Fruit fly (Drosophila melanogaster) whole organism, embryonic: Measurements from ENCODE around the gene osp.

Experiments
- Abd-B ChIP-seq: fragments of 200-800 bp; sonication (Bioruptor generic); optimal IDR thresholded peaks from 2 replicates; lab custom pipeline; 2018; ENCODE audit warnings: missing biosample characterization, mild to moderate bottlenecking, missing genetic modification characterization, moderate library complexity
- C15 ChIP-seq: fragments of 200-800 bp; sonication (Bioruptor generic); IDR thresholded peaks from 3 replicates; pipeline ENCODE4 v1.3.6; 2022; ENCODE audit warnings: missing biosample characterization, missing genetic modification characterization
- CG10543 ChIP-seq: fragments of 200-800 bp; sonication (Bioruptor generic); optimal IDR thresholded peaks from 3 replicates; lab custom pipeline; 2017; ENCODE audit warnings: missing biosample characterization, mild to moderate bottlenecking, missing genetic modification characterization, moderate library complexity
- CG11560 ChIP-seq: fragments of 200-800 bp; sonication (Bioruptor generic); IDR thresholded peaks from 3 replicates; pipeline ENCODE4 v1.3.6; 2022; ENCODE audit warnings: missing biosample characterization, missing genetic modification characterization
- CG12155 ChIP-seq: fragments of 200-800 bp; sonication (Bioruptor generic); optimal IDR thresholded peaks from 3 replicates; lab custom pipeline; 2016; ENCODE audit warnings: missing biosample characterization, missing genetic modification characterization
- CG13894 ChIP-seq: fragments of 200-800 bp; sonication (Bioruptor generic); optimal IDR thresholded peaks from 3 replicates; lab custom pipeline; 2018; ENCODE audit warnings: missing biosample characterization, mild to moderate bottlenecking, missing genetic modification characterization, moderate library complexity
- CG14965 ChIP-seq: fragments of 200-800 bp; sonication (Bioruptor generic); optimal IDR thresholded peaks from 2 replicates; lab custom pipeline; 2016; ENCODE audit warnings: missing biosample characterization, missing genetic modification characterization, borderline replicate concordance
- CG1529 ChIP-seq: fragments of 200-800 bp; sonication (Bioruptor generic); optimal IDR thresholded peaks from 3 replicates; lab custom pipeline; 2018; ENCODE audit warnings: missing biosample characterization, missing genetic modification characterization
- CG15696 ChIP-seq: fragments of 200-800 bp; sonication (Bioruptor generic); optimal IDR thresholded peaks from 2 replicates; lab custom pipeline; 2019; ENCODE audit warnings: missing biosample characterization, mild to moderate bottlenecking, missing genetic modification characterization, moderate library complexity
- CG16815 ChIP-seq: fragments of 200-800 bp; sonication (Bioruptor generic); optimal IDR thresholded peaks from 3 replicates; lab custom pipeline; 2017; ENCODE audit warnings: missing biosample characterization, mild to moderate bottlenecking, missing genetic modification characterization
- CG17612 ChIP-seq: fragments of 200-800 bp; sonication (Bioruptor generic); IDR thresholded peaks from 2 replicates; pipeline ENCODE4 v1.3.6; 2022; ENCODE audit warnings: missing biosample characterization, missing genetic modification characterization
- CG17802 ChIP-seq: fragments of 200-800 bp; sonication (Bioruptor generic); optimal IDR thresholded peaks from 2 replicates; lab custom pipeline; 2018; ENCODE audit warnings: missing biosample characterization, mild to moderate bottlenecking, missing genetic modification characterization, moderate library complexity
- CG18262 ChIP-seq: fragments of 200-800 bp; optimal IDR thresholded peaks from 3 replicates; lab custom pipeline; 2019; ENCODE audit warnings: missing biosample characterization, mild to moderate bottlenecking, missing genetic modification characterization, moderate library complexity
- CG32767 ChIP-seq: fragments of 200-800 bp; sonication (Bioruptor generic); IDR thresholded peaks from 2 replicates; pipeline ENCODE4 v1.3.6; 2022; ENCODE audit warnings: missing biosample characterization, missing genetic modification characterization
- CG4707 ChIP-seq: fragments of 200-800 bp; sonication (Bioruptor generic); optimal IDR thresholded peaks from 2 replicates; lab custom pipeline; 2018; ENCODE audit warnings: missing biosample characterization, mild to moderate bottlenecking, missing genetic modification characterization, moderate library complexity
- CG4730 ChIP-seq: fragments of 200-800 bp; sonication (Bioruptor generic); IDR thresholded peaks from 2 replicates; pipeline ENCODE4 v1.3.6; 2022; ENCODE audit warnings: missing biosample characterization, missing genetic modification characterization
- CG6689 ChIP-seq: fragments of 200-800 bp; sonication (Bioruptor generic); IDR thresholded peaks from 2 replicates; pipeline ENCODE4 v1.3.6; 2022; ENCODE audit warnings: missing biosample characterization, missing genetic modification characterization
- CG8281 ChIP-seq: fragments of 200-800 bp; sonication (Bioruptor generic); optimal IDR thresholded peaks from 2 replicates; lab custom pipeline; 2018; ENCODE audit warnings: missing biosample characterization, mild to moderate bottlenecking, missing genetic modification characterization, moderate library complexity
- CG8924 ChIP-seq: fragments of 200-800 bp; optimal IDR thresholded peaks from 3 replicates; lab custom pipeline; 2019; ENCODE audit warnings: missing biosample characterization, mild to moderate bottlenecking, missing genetic modification characterization, moderate library complexity
- CoRest ChIP-seq: fragments of 200-800 bp; sonication (Bioruptor generic); optimal IDR thresholded peaks from 3 replicates; lab custom pipeline; 2018; ENCODE audit warnings: missing biosample characterization, mild to moderate bottlenecking, missing genetic modification characterization, moderate library complexity
- D ChIP-seq, 2 experiments: fragments of 200-800 bp in 1 of 2; fragments of >200 bp in 1 of 2; sonication (Bioruptor generic) in 1 of 2; optimal IDR thresholded peaks; 2 replicates in 1 of 2; 3 replicates in 1 of 2; lab custom pipeline; 2017; ENCODE audit warnings: mild to moderate bottlenecking in 1 of 2, missing biosample characterization in 1 of 2, missing genetic modification characterization in 1 of 2, missing genetic modification reagents in 1 of 2
- Dbx ChIP-seq: fragments of 200-800 bp; sonication (Bioruptor generic); IDR thresholded peaks from 3 replicates; pipeline ENCODE4 v1.3.6; 2022; ENCODE audit warnings: missing biosample characterization, missing genetic modification characterization
- Doc2 ChIP-seq: fragments of 200-800 bp; sonication (Bioruptor generic); IDR thresholded peaks from 2 replicates; pipeline ENCODE4 v1.3.6; 2022; ENCODE audit warnings: missing biosample characterization, missing genetic modification characterization
- GATAe ChIP-seq: fragments of 200-800 bp; sonication (Bioruptor generic); conservative IDR thresholded peaks from 2 replicates; pipeline ENCODE4 v1.3.6; 2022; ENCODE audit warnings: missing biosample characterization, missing genetic modification characterization
- HLH3B ChIP-seq: fragments of 200-800 bp; sonication (Bioruptor generic); IDR thresholded peaks from 2 replicates; pipeline ENCODE4 v1.3.6; 2022; ENCODE audit warnings: missing biosample characterization, missing genetic modification characterization
- HmgD ChIP-seq: fragments of 200-800 bp; sonication (Bioruptor generic); optimal IDR thresholded peaks from 3 replicates; lab custom pipeline; 2016; ENCODE audit warnings: missing biosample characterization, missing genetic modification characterization
- Mes4 ChIP-seq: fragments of 200-800 bp; sonication (Bioruptor generic); optimal IDR thresholded peaks from 2 replicates; lab custom pipeline; 2016; ENCODE audit warnings: missing biosample characterization, missing genetic modification characterization
- Optix ChIP-seq: fragments of 200-800 bp; sonication (Bioruptor generic); IDR thresholded peaks from 3 replicates; pipeline ENCODE4 v1.3.6; 2022; ENCODE audit warnings: missing biosample characterization, missing genetic modification characterization
- Sox102F ChIP-seq: fragments of 200-800 bp; sonication (Bioruptor generic); optimal IDR thresholded peaks from 2 replicates; lab custom pipeline; 2018; ENCODE audit warnings: missing biosample characterization, mild to moderate bottlenecking, missing genetic modification characterization, moderate library complexity
- Tbp ChIP-seq: fragments of >200 bp; optimal IDR thresholded peaks from 2 replicates; lab custom pipeline; 2018; ENCODE audit warnings: missing biosample characterization, missing genetic modification characterization
- ato ChIP-seq: fragments of 200-800 bp; sonication (Bioruptor generic); IDR thresholded peaks from 2 replicates; pipeline ENCODE4 v1.3.6; 2022; ENCODE audit warnings: missing biosample characterization, missing genetic modification characterization; ENCODE audit not compliant: partially characterized antibody
- br ChIP-seq: fragments of >200 bp; optimal IDR thresholded peaks from 2 replicates; lab custom pipeline; 2017
- cad ChIP-seq: fragments of >200 bp; optimal IDR thresholded peaks from 2 replicates; lab custom pipeline; 2017; ENCODE audit warnings: missing biosample characterization, missing genetic modification characterization
- cas ChIP-seq: fragments of 200-800 bp; sonication (Bioruptor generic); IDR thresholded peaks from 2 replicates; pipeline ENCODE4 v1.3.6; 2022; ENCODE audit warnings: missing biosample characterization, missing genetic modification characterization
- caup ChIP-seq: fragments of 200-800 bp; sonication (Bioruptor generic); optimal IDR thresholded peaks from 3 replicates; lab custom pipeline; 2017; ENCODE audit warnings: missing biosample characterization, mild to moderate bottlenecking, missing genetic modification characterization, moderate library complexity; ENCODE audit not compliant: severe bottlenecking
- dysf ChIP-seq: fragments of 200-800 bp; sonication (Bioruptor generic); IDR thresholded peaks from 3 replicates; pipeline ENCODE4 v1.3.6; 2022; ENCODE audit warnings: missing biosample characterization, missing genetic modification characterization
- eyg ChIP-seq: fragments of 200-800 bp; sonication (Bioruptor generic); optimal IDR thresholded peaks from 3 replicates; lab custom pipeline; 2016; ENCODE audit warnings: missing biosample characterization, missing genetic modification characterization
- fu2 ChIP-seq: fragments of 200-800 bp; sonication (Bioruptor generic); optimal IDR thresholded peaks from 2 replicates; lab custom pipeline; 2016; ENCODE audit warnings: missing biosample characterization, missing genetic modification characterization
- gsb ChIP-seq: fragments of 200-800 bp; sonication (Bioruptor generic); IDR thresholded peaks from 2 replicates; pipeline ENCODE4 v1.3.6; 2022; ENCODE audit warnings: missing biosample characterization, missing genetic modification characterization
- gsb-n ChIP-seq: fragments of 200-800 bp; sonication (Bioruptor generic); optimal IDR thresholded peaks from 3 replicates; lab custom pipeline; 2018; ENCODE audit warnings: missing biosample characterization, mild to moderate bottlenecking, missing genetic modification characterization
- hkb ChIP-seq, 2 experiments: fragments of 200-800 bp in 1 of 2; fragments of >200 bp in 1 of 2; sonication (Bioruptor generic) in 1 of 2; IDR thresholded peaks in 1 of 2; optimal IDR thresholded peaks in 1 of 2; 2 replicates each; pipeline versions ENCODE4 v1.3.6 to Lab custom; 2017 to 2022; ENCODE audit warnings: missing biosample characterization in 1 of 2, missing genetic modification characterization in 1 of 2
- kay ChIP-seq: fragments of 200-800 bp; sonication (Bioruptor generic); optimal IDR thresholded peaks from 2 replicates; lab custom pipeline; 2016; ENCODE audit warnings: missing biosample characterization, missing genetic modification characterization
- klu ChIP-seq: fragments of 200-800 bp; sonication (Bioruptor generic); IDR thresholded peaks from 2 replicates; pipeline ENCODE4 v1.3.6; 2022; ENCODE audit warnings: missing biosample characterization, missing genetic modification characterization
- maf-S ChIP-seq: fragments of 200-800 bp; sonication (Bioruptor generic); optimal IDR thresholded peaks from 2 replicates; lab custom pipeline; 2016; ENCODE audit warnings: missing biosample characterization, missing genetic modification characterization
- ro ChIP-seq: fragments of 200-800 bp; sonication (Bioruptor generic); IDR thresholded peaks from 2 replicates; pipeline ENCODE4 v1.3.6; 2022; ENCODE audit warnings: missing biosample characterization, missing genetic modification characterization
- run ChIP-seq: fragments of 200-800 bp; sonication (Bioruptor generic); optimal IDR thresholded peaks from 3 replicates; lab custom pipeline; 2018; ENCODE audit warnings: missing biosample characterization, mild to moderate bottlenecking, missing genetic modification characterization
- sens ChIP-seq: fragments of 200-800 bp; sonication (Bioruptor generic); peaks from one replicate; lab custom pipeline; 2016; ENCODE audit warnings: missing biosample characterization, missing genetic modification characterization
- sug ChIP-seq: fragments of 200-800 bp; optimal IDR thresholded peaks from 2 replicates; lab custom pipeline; 2019; ENCODE audit warnings: missing biosample characterization, mild to moderate bottlenecking, missing genetic modification characterization, moderate library complexity
- tap ChIP-seq: fragments of 200-800 bp; optimal IDR thresholded peaks from 3 replicates; lab custom pipeline; 2019; ENCODE audit warnings: missing biosample characterization, mild to moderate bottlenecking, missing genetic modification characterization, moderate library complexity
- tin ChIP-seq: fragments of 200-800 bp; sonication (Bioruptor generic); optimal IDR thresholded peaks from 3 replicates; lab custom pipeline; 2016; ENCODE audit warnings: missing biosample characterization, missing genetic modification characterization
- unpg ChIP-seq: fragments of 200-800 bp; sonication (Bioruptor generic); optimal IDR thresholded peaks from 3 replicates; lab custom pipeline; 2018; ENCODE audit warnings: missing biosample characterization, mild to moderate bottlenecking, missing genetic modification characterization, moderate library complexity
- wor ChIP-seq: fragments of 200-800 bp; sonication (Bioruptor generic); IDR thresholded peaks from 2 replicates; pipeline ENCODE4 v1.3.6; 2022; ENCODE audit warnings: missing biosample characterization, missing genetic modification characterization

Gene osp

dm6 chr2L:14690791-14691190 is 1.7 kb upstream of the osp start (continued):
- TF ChIP-seq caup (GFP tag; lab: Kevin White, UChicago) (no peak), CG10543 (no peak), CG4707 (GFP tag; lab: Kevin White, UChicago) (no peak), sug (tag; lab: Kevin White, UChicago) (no peak), run (no peak), CG11560 (tag; lab: Robert Waterston, UW) (no peak), ro (GFP tag; lab: Robert Waterston, UW) (no peak), sens (GFP tag; lab: Kevin White, UChicago) (peak; percentile 80), cad (GFP tag; lab: Kevin White, UChicago) (no peak), tin (GFP tag; lab: Kevin White, UChicago) (peak; percentile 43), hkb (optimal IDR thresholded peaks at IDR 0.05; lab: Kevin White, UChicago) (no peak), hkb (GFP tag; IDR thresholded peaks at IDR 0.05; lab: Robert Waterston, UW) (no peak), Dbx (GFP tag; lab: Robert Waterston, UW) (no peak), br (lab: Kevin White, UChicago) (no peak), Abd-B (GFP tag; lab: Kevin White, UChicago) (peak; percentile 39), CG17802 (tag; lab: Kevin White, UChicago) (no peak), CG12155 (no peak), gsb (GFP tag; lab: Robert Waterston, UW) (no peak), eyg (GFP tag; lab: Kevin White, UChicago) (no peak), HLH3B (GFP tag; lab: Robert Waterston, UW) (peak; percentile 16; the same call in 1 of the 2 replicates), GATAe (GFP tag; lab: Robert Waterston, UW) (no peak), klu (GFP tag; lab: Robert Waterston, UW) (no peak), fu2 (GFP tag; lab: Kevin White, UChicago) (no peak), CoRest (peak; percentile 11), Optix (GFP tag; lab: Robert Waterston, UW) (no peak), CG15696 (tag; lab: Kevin White, UChicago) (peak; percentile 46), CG8924 (tag; lab: Kevin White, UChicago) (peak; percentile 30), CG1529 (GFP tag; lab: Kevin White, UChicago) (no peak), gsb-n (tag; lab: Kevin White, UChicago) (peak; percentile 81), D (optimal IDR thresholded peaks at IDR 0.05; lab: Kevin White, UChicago) (no peak), D (GFP tag; optimal IDR thresholded peaks at IDR 0.05; lab: Kevin White, UChicago) (peak; percentile 27), CG17612 (no peak), Sox102F (no peak), wor (no peak), dysf (no peak), CG14965 (GFP tag; lab: Kevin White, UChicago) (no peak), CG18262 (tag; lab: Kevin White, UChicago) (peak; percentile 68), Tbp (no peak), CG8281 (no peak), CG4730 (GFP tag; lab: Robert Waterston, UW) (0 out of 2 replicates have a peak, but pooled peaks have one; percentile 11), CG16815 (GFP tag; lab: Kevin White, UChicago) (peak; percentile 13), tap (tag; lab: Kevin White, UChicago) (no peak), Mes4 (no peak), CG13894 (tag; lab: Kevin White, UChicago) (no peak), maf-S (GFP tag; lab: Kevin White, UChicago) (no peak), unpg (GFP tag; lab: Kevin White, UChicago) (no peak), CG6689 (GFP tag; lab: Robert Waterston, UW) (no peak), Doc2 (no peak), ato (GFP tag; lab: Robert Waterston, UW) (no peak), CG32767 (GFP tag; lab: Robert Waterston, UW) (no peak), kay (no peak), cas (GFP tag; lab: Robert Waterston, UW) (no peak), C15 (no peak), HmgD (GFP tag; lab: Kevin White, UChicago) (no peak)
